Worm (Caenorhabditis elegans) whole organism, L4 larva: ENCODE results near the gene Y56A3A.41.

Source experiments
- ZK546.5 ChIP-seq, 2 experiments: sonication (generic microtip); optimal IDR thresholded peaks; 2 replicates each; lab custom pipeline; 2017; ENCODE audit warnings: missing biosample characterization in 2 of 2, missing genetic modification characterization in 2 of 2
- ceh-28 ChIP-seq: fragments of 150-350 bp; optimal IDR thresholded peaks from 2 replicates; lab custom pipeline; 2014; ENCODE audit warnings: missing biosample characterization, missing genetic modification reagents, missing genetic modification characterization
- fkh-10 ChIP-seq: fragments of 150-350 bp; optimal IDR thresholded peaks from 2 replicates; lab custom pipeline; 2014; ENCODE audit warnings: missing biosample characterization, missing genetic modification reagents, missing genetic modification characterization
- jun-1 ChIP-seq: fragments of 150-350 bp; optimal IDR thresholded peaks from 2 replicates; lab custom pipeline; 2014; ENCODE audit warnings: missing biosample characterization, missing genetic modification reagents, missing genetic modification characterization
- nhr-11 ChIP-seq: fragments of 150-350 bp; optimal IDR thresholded peaks from 2 replicates; lab custom pipeline; 2014; ENCODE audit warnings: missing biosample characterization, missing genetic modification characterization
- nhr-28 ChIP-seq: fragments of 150-350 bp; optimal IDR thresholded peaks from 2 replicates; lab custom pipeline; 2014; ENCODE audit warnings: missing biosample characterization, missing genetic modification characterization
- skn-1 ChIP-seq: fragments of 150-350 bp; optimal IDR thresholded peaks from 2 replicates; lab custom pipeline; 2014; ENCODE audit warnings: missing biosample characterization, missing genetic modification characterization
- zfp-3 ChIP-seq: fragments of 200-800 bp; sonication (Bioruptor generic); conservative IDR thresholded peaks from 2 replicates; pipeline ENCODE4 v1.3.6; 2022; ENCODE audit warnings: missing genetic modification reagents, missing genetic modification characterization, missing compliant biosample characterization

- TF ChIP-seq ZK546.5 (tag; optimal IDR thresholded peaks at IDR 0.05; lab: Kevin White, UChicago) (no peak), ceh-28 (tag; lab: Kevin White, UChicago) (no peak), fkh-10 (no peak), jun-1 (tag; lab: Kevin White, UChicago) (no peak), nhr-28 (tag; lab: Kevin White, UChicago) (no peak), nhr-11 (tag; lab: Kevin White, UChicago) (no peak), skn-1 (tag; lab: Kevin White, UChicago) (no peak), zfp-3 (no peak)
Observed at ce11 chrIII:11856852-11857251, 36.0 kb downstream of the Y56A3A.41 start.
